Worm (Caenorhabditis elegans): ENCODE data around the gene lim-6.

ce11 chrX:1026722-1027121, 45.5 kb upstream of the lim-6 start:
- no peak for TF ChIP-seq hnd-1 (tag; optimal IDR thresholded peaks at IDR 0.05)
- TF ChIP-seq ceh-36 (tag; optimal IDR thresholded peaks at IDR 0.05), result no peak

All from whole organism, early embryonic.